Worm (Caenorhabditis elegans) whole organism, mixed stage, embryonic: ENCODE data around the gene szy-2.

ENCODE experiments used
- elt-1 ChIP-seq: sonication (generic microtip); optimal IDR thresholded peaks from 2 replicates; lab custom pipeline; 2017; ENCODE audit warnings: missing genetic modification characterization, mild to moderate bottlenecking, missing compliant biosample characterization, antibody characterized with exemption, moderate library complexity, borderline replicate concordance; ENCODE audit not compliant: insufficient read depth
- elt-3 ChIP-seq: fragments of 150-350 bp; optimal IDR thresholded peaks from 2 replicates; lab custom pipeline; 2014; ENCODE audit warnings: missing biosample characterization, missing genetic modification characterization
- hlh-1 ChIP-seq: fragments of 150-350 bp; optimal IDR thresholded peaks from 2 replicates; lab custom pipeline; 2014; ENCODE audit warnings: missing biosample characterization, missing genetic modification reagents, missing genetic modification characterization
- mab-5 ChIP-seq: fragments of 150-350 bp; optimal IDR thresholded peaks from 2 replicates; lab custom pipeline; 2014; ENCODE audit warnings: missing biosample characterization, missing genetic modification characterization
- nhr-12 ChIP-seq: fragments of 150-350 bp; optimal IDR thresholded peaks from 2 replicates; lab custom pipeline; 2014; ENCODE audit warnings: missing biosample characterization, missing genetic modification characterization
- nhr-237 ChIP-seq: fragments of 150-350 bp; optimal IDR thresholded peaks from 2 replicates; lab custom pipeline; 2014; ENCODE audit warnings: missing biosample characterization, missing genetic modification characterization
- nhr-28 ChIP-seq: fragments of 150-350 bp; optimal IDR thresholded peaks from 2 replicates; lab custom pipeline; 2014; ENCODE audit warnings: missing biosample characterization, missing genetic modification characterization
- pha-4 ChIP-seq: fragments of 150-350 bp; optimal IDR thresholded peaks from 2 replicates; lab custom pipeline; 2018; ENCODE audit warnings: missing biosample characterization, missing genetic modification reagents, missing genetic modification characterization
- snpc-4 ChIP-seq: fragments of 150-350 bp; optimal IDR thresholded peaks from 2 replicates; lab custom pipeline; 2014; ENCODE audit warnings: missing biosample characterization, missing genetic modification characterization
- ztf-11 ChIP-seq: fragments of 150-350 bp; optimal IDR thresholded peaks from 2 replicates; lab custom pipeline; 2014; ENCODE audit warnings: missing biosample characterization, missing genetic modification characterization

ce11 chrIII:5402419-5402818, 31.3 kb upstream of the szy-2 start:
- TF ChIP-seq snpc-4 (tag; lab: Kevin White, UChicago) (no peak), elt-1 (tag; lab: Kevin White, UChicago) (no peak), ztf-11 (no peak), nhr-28 (no peak), nhr-12 (tag; lab: Kevin White, UChicago) (no peak), pha-4 (tag; lab: Kevin White, UChicago) (no peak), mab-5 (tag; lab: Kevin White, UChicago) (no peak), elt-3 (tag; lab: Kevin White, UChicago) (no peak), nhr-237 (tag; lab: Kevin White, UChicago) (no peak), hlh-1 (tag; lab: Kevin White, UChicago) (no peak)
